Fruit fly (Drosophila melanogaster): ENCODE data around the gene Cp190.

Gene Cp190

DNA sequence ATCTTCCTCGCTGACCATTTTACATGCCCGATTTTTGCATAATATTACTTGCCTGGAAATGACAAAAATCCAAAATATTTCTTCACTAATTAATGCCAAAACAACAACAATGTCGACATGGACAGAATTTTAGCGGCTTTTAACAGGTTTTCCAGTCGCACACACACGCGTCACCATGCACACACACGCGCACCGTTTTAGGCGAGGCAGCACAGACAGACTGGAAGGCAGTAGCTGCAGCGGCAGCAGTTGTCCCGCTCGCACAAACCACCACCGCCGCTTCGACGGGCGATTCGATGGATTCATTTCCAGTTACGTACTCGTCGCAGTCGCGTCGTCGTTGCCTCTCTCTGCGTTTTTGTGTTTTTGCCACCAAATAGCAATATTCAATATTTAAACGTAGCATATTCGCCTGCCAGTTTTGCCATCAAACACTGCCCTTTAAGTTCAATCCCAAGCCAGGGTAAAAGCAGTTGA, 15.6 kb upstream of the Cp190 start, which contains the start of gene CG45218:
Gene CG45218, minus strand, starts transcription at position 158 of the 477 bp plus-strand sequence.
- no peak for TF ChIP-seq CG32006 (GFP tag; optimal IDR thresholded peaks at IDR 0.05)
- peak; percentile 63 for TF ChIP-seq dsx (GFP tag; optimal IDR thresholded peaks at IDR 0.05; ENCODE audit: poor library complexity, severe bottlenecking)
- TF ChIP-seq CG6163 (GFP tag; IDR thresholded peaks at IDR 0.05) = no peak
- no peak for TF ChIP-seq topi (GFP tag; optimal IDR thresholded peaks at IDR 0.05)
- TF ChIP-seq OdsH (GFP tag; optimal IDR thresholded peaks at IDR 0.05) = no peak
- no peak for TF ChIP-seq Smox (GFP tag; optimal IDR thresholded peaks at IDR 0.05)
- TF ChIP-seq Ets96B (tag; optimal IDR thresholded peaks at IDR 0.05) = no peak
- no peak for TF ChIP-seq CG7368 (GFP tag; optimal IDR thresholded peaks at IDR 0.05)
- no peak for TF ChIP-seq CG10669 (GFP tag; optimal IDR thresholded peaks at IDR 0.05)
- no peak for TF ChIP-seq CG31627 (GFP tag; optimal IDR thresholded peaks at IDR 0.05)
- no peak for TF ChIP-seq CG6792 (GFP tag; optimal IDR thresholded peaks at IDR 0.05)
- no peak for TF ChIP-seq Met (GFP tag; optimal IDR thresholded peaks at IDR 0.05)
- no peak for TF ChIP-seq CG11902 (GFP tag; optimal IDR thresholded peaks at IDR 0.05)
- TF ChIP-seq Hr38 (GFP tag; optimal IDR thresholded peaks at IDR 0.05) = no peak
- no peak for TF ChIP-seq Blimp-1 (GFP tag; optimal IDR thresholded peaks at IDR 0.05)
- no peak for TF ChIP-seq fd85E (GFP tag; optimal IDR thresholded peaks at IDR 0.05)
- peak; percentile 14 for TF ChIP-seq CG1621 (tag; optimal IDR thresholded peaks at IDR 0.05)
- peak; percentile 6 for TF ChIP-seq Sox102F (GFP tag; optimal IDR thresholded peaks at IDR 0.05)
- no peak for TF ChIP-seq CG8319 (GFP tag; optimal IDR thresholded peaks at IDR 0.05)
- TF ChIP-seq Hr4 (GFP tag; optimal IDR thresholded peaks at IDR 0.05) = no peak
- no peak for TF ChIP-seq CG11294 (GFP tag; IDR thresholded peaks at IDR 0.05)
- TF ChIP-seq salr (GFP tag; optimal IDR thresholded peaks at IDR 0.05) = peak in 1 of 2 experiments; percentile 0
- TF ChIP-seq CG3919 (GFP tag; optimal IDR thresholded peaks at IDR 0.05) = peak; percentile 25
- TF ChIP-seq esn (GFP tag; optimal IDR thresholded peaks at IDR 0.05) = no peak
- no peak for TF ChIP-seq net (GFP tag; optimal IDR thresholded peaks at IDR 0.05)
- peak; percentile 78 for TF ChIP-seq svp (GFP tag)
- peak; percentile 59 for TF ChIP-seq Eip78C (GFP tag)
- peak; percentile 22 for TF ChIP-seq Sox14 (GFP tag; optimal IDR thresholded peaks at IDR 0.05)
- TF ChIP-seq lz (GFP tag; optimal IDR thresholded peaks at IDR 0.05) = no peak
- TF ChIP-seq acj6 (GFP tag; optimal IDR thresholded peaks at IDR 0.05) = no peak
- no peak for TF ChIP-seq dac (GFP tag; optimal IDR thresholded peaks at IDR 0.05)
- TF ChIP-seq Eip93F (GFP tag; optimal IDR thresholded peaks at IDR 0.05) = no peak
- no peak for TF ChIP-seq CG6808 (GFP tag; optimal IDR thresholded peaks at IDR 0.05)
- no peak for TF ChIP-seq cyc (GFP tag; optimal IDR thresholded peaks at IDR 0.05)
- no peak for TF ChIP-seq Sox15 (GFP tag; optimal IDR thresholded peaks at IDR 0.05)
- no peak for TF ChIP-seq CG6276 (GFP tag; optimal IDR thresholded peaks at IDR 0.05)
- no peak for TF ChIP-seq CG4318 (GFP tag; optimal IDR thresholded peaks at IDR 0.05)
- no peak for TF ChIP-seq CG8632 (GFP tag; optimal IDR thresholded peaks at IDR 0.05)
- TF ChIP-seq CG8119 (GFP tag; IDR thresholded peaks at IDR 0.05) = no peak
- no peak for TF ChIP-seq spab (GFP tag; optimal IDR thresholded peaks at IDR 0.05)
- peak; percentile 1 to 61 for TF ChIP-seq ss (GFP tag; optimal IDR thresholded peaks at IDR 0.05)
- no peak for TF ChIP-seq fkh (GFP tag; optimal IDR thresholded peaks at IDR 0.05)
- TF ChIP-seq CG3032 (tag; optimal IDR thresholded peaks at IDR 0.05) = no peak
- TF ChIP-seq Hr39 (GFP tag; optimal IDR thresholded peaks at IDR 0.05) = no peak
- TF ChIP-seq Ets21C (GFP tag; optimal IDR thresholded peaks at IDR 0.05) = no peak
- peak; percentile 7 for TF ChIP-seq CG9139 (GFP tag; optimal IDR thresholded peaks at IDR 0.05)
- TF ChIP-seq CG10631 (GFP tag; optimal IDR thresholded peaks at IDR 0.05) = no peak
- no peak for TF ChIP-seq CG6854 (GFP tag; optimal IDR thresholded peaks at IDR 0.05)
- no peak for TF ChIP-seq CG34406 (GFP tag; optimal IDR thresholded peaks at IDR 0.05)
- TF ChIP-seq Gug (GFP tag; IDR thresholded peaks at IDR 0.05) = no peak
- peak; percentile 4 for TF ChIP-seq CG16779 (tag; optimal IDR thresholded peaks at IDR 0.05)
- no peak for TF ChIP-seq fd59A (GFP tag; optimal IDR thresholded peaks at IDR 0.05)
- TF ChIP-seq Eip75B (GFP tag; optimal IDR thresholded peaks at IDR 0.05) = no peak

Measured in whole organism, prepupa.